Fruit fly (Drosophila melanogaster) whole organism: ENCODE measurements around the gene yellow-k.

Source experiments
- EcR ChIP-seq, 2 experiments: fragments of >200 bp; optimal IDR thresholded peaks; 2 replicates each; lab custom pipeline; 2017; ENCODE audit warnings: missing biosample characterization in 2 of 2, missing genetic modification characterization in 2 of 2, missing genetic modification reagents in 2 of 2
- psq ChIP-seq: fragments of >200 bp; optimal IDR thresholded peaks from 2 replicates; lab custom pipeline; 2017

dm6 chr3L:15538582-15539490, 18.4 kb downstream of the yellow-k start:
- TF ChIP-seq EcR (GFP tag; optimal IDR thresholded peaks at IDR 0.05; lab: Kevin White, UChicago) (no peak), psq (lab: Kevin White, UChicago) (no peak)
